Fruit fly (Drosophila melanogaster) S2 (cell line): ENCODE measurements around the gene CG14282.

Experiments
- CG8478 ChIP-seq: fragments of >200 bp; optimal IDR thresholded peaks from 2 replicates; lab custom pipeline; 2018
- CTCF ChIP-seq, 2 experiments: fragments of >200 bp; optimal IDR thresholded peaks; 2 replicates each; lab custom pipeline; 2018

DNA sequence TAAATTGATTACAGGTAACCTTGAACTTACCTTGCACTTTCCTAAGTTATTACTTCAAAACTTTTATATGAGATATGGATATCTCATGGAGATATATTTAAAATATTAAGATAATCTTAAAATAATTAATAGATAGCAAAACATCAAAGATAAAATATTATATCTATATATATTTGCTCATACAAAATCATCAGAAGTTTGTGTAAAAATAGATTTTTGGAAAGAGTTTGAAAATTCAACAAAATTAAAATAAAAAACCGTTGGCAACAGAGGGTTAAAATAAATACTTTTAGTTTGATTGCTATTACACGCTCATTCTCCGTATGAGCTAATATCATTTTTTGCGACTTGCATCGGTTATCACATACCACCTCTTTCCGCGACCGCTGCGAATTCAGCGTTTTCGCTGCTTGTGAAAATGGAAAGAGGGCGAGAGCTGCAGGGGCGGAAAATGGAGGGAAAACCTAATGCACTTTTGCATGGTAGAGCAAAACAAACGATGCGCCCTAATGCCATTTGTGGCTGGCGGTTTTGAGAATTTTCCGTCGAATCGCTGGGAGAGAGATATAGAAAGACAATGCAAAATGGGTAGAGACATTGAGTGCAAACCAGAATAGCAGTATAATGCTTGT lies 35.9 kb downstream of the CG14282 start:
- TF ChIP-seq CTCF (optimal IDR thresholded peaks at IDR 0.05; lab: Kevin White, UChicago) = no peak
- TF ChIP-seq CG8478 (lab: Kevin White, UChicago) = no peak
